Fruit fly (Drosophila melanogaster) whole organism, embryonic: ENCODE data around the gene CG9706.

Experiments
- CG10321 ChIP-seq: fragments of 200-800 bp; sonication (Bioruptor generic); IDR thresholded peaks from 2 replicates; pipeline ENCODE4 v1.3.6; 2022; ENCODE audit warnings: missing biosample characterization, missing genetic modification characterization
- CG10462 ChIP-seq: fragments of 200-800 bp; sonication (Bioruptor generic); optimal IDR thresholded peaks from 2 replicates; lab custom pipeline; 2016; ENCODE audit warnings: missing biosample characterization, missing genetic modification characterization
- CG11398 ChIP-seq: fragments of 200-800 bp; sonication (Bioruptor generic); optimal IDR thresholded peaks from 2 replicates; lab custom pipeline; 2016; ENCODE audit warnings: missing biosample characterization, missing genetic modification characterization
- CG15073 ChIP-seq: fragments of 200-800 bp; sonication (Bioruptor generic); optimal IDR thresholded peaks from 2 replicates; lab custom pipeline; 2016; ENCODE audit warnings: missing biosample characterization, missing genetic modification characterization
- CG15601 ChIP-seq: fragments of 200-800 bp; sonication (Bioruptor generic); optimal IDR thresholded peaks from 3 replicates; lab custom pipeline; 2019; ENCODE audit warnings: missing biosample characterization, mild to moderate bottlenecking, missing genetic modification characterization, moderate library complexity
- CG1647 ChIP-seq: fragments of 200-800 bp; sonication (Bioruptor generic); optimal IDR thresholded peaks from 3 replicates; lab custom pipeline; 2016; ENCODE audit warnings: missing biosample characterization, missing genetic modification characterization
- CG17361 ChIP-seq: fragments of 200-800 bp; sonication (Bioruptor generic); IDR thresholded peaks from 3 replicates; pipeline ENCODE4 v1.3.6; 2022; ENCODE audit warnings: missing biosample characterization, missing genetic modification characterization
- CG17829 ChIP-seq: fragments of 200-800 bp; optimal IDR thresholded peaks from 2 replicates; lab custom pipeline; 2019; ENCODE audit warnings: missing biosample characterization, mild to moderate bottlenecking, missing genetic modification characterization, moderate library complexity
- CG1832 ChIP-seq: fragments of 200-800 bp; sonication (Bioruptor generic); optimal IDR thresholded peaks from 2 replicates; lab custom pipeline; 2017; ENCODE audit warnings: missing biosample characterization, mild to moderate bottlenecking, missing genetic modification characterization, inconsistent platforms
- CG2678 ChIP-seq: fragments of 200-800 bp; sonication (Bioruptor generic); optimal IDR thresholded peaks from 3 replicates; lab custom pipeline; 2019; ENCODE audit warnings: missing biosample characterization, mild to moderate bottlenecking, missing genetic modification characterization, moderate library complexity
- CG2712 ChIP-seq: fragments of 200-800 bp; optimal IDR thresholded peaks from 3 replicates; lab custom pipeline; 2019; ENCODE audit warnings: missing biosample characterization, mild to moderate bottlenecking, missing genetic modification characterization, moderate library complexity
- CG42726 ChIP-seq: fragments of 200-800 bp; sonication (Bioruptor generic); IDR thresholded peaks from 2 replicates; pipeline ENCODE4 v1.3.6; 2022; ENCODE audit warnings: missing biosample characterization, missing genetic modification characterization; ENCODE audit not compliant: partially characterized antibody
- CG4424 ChIP-seq: fragments of 200-800 bp; sonication (Bioruptor generic); optimal IDR thresholded peaks from 3 replicates; lab custom pipeline; 2016; ENCODE audit warnings: missing biosample characterization, missing genetic modification characterization
- CG4730 ChIP-seq: fragments of 200-800 bp; sonication (Bioruptor generic); IDR thresholded peaks from 2 replicates; pipeline ENCODE4 v1.3.6; 2022; ENCODE audit warnings: missing biosample characterization, missing genetic modification characterization
- CG7786 ChIP-seq: fragments of 200-800 bp; sonication (Bioruptor generic); optimal IDR thresholded peaks from 2 replicates; lab custom pipeline; 2016; ENCODE audit warnings: missing biosample characterization, missing genetic modification characterization
- CG8359 ChIP-seq: fragments of 200-800 bp; sonication (Bioruptor generic); optimal IDR thresholded peaks from 2 replicates; lab custom pipeline; 2017; ENCODE audit warnings: missing biosample characterization, mild to moderate bottlenecking, missing genetic modification characterization, borderline replicate concordance
- CG8478 ChIP-seq: fragments of >200 bp; optimal IDR thresholded peaks from 2 replicates; lab custom pipeline; 2018
- Chrac-16 ChIP-seq: fragments of 200-800 bp; sonication (Bioruptor generic); optimal IDR thresholded peaks from 3 replicates; lab custom pipeline; 2016; ENCODE audit warnings: missing biosample characterization, missing genetic modification characterization
- CoRest ChIP-seq: fragments of 200-800 bp; sonication (Bioruptor generic); optimal IDR thresholded peaks from 3 replicates; lab custom pipeline; 2018; ENCODE audit warnings: missing biosample characterization, mild to moderate bottlenecking, missing genetic modification characterization, moderate library complexity
- Dref ChIP-seq: fragments of 200-800 bp; sonication (Bioruptor generic); IDR thresholded peaks from 2 replicates; pipeline ENCODE4 v1.3.6; 2022; ENCODE audit warnings: missing biosample characterization, missing genetic modification characterization
- Eip74EF ChIP-seq, 2 experiments: fragments of 200-800 bp in 1 of 2; fragments of >200 bp in 1 of 2; sonication (Bioruptor generic) in 1 of 2; optimal IDR thresholded peaks; 2 replicates each; lab custom pipeline; 2017 to 2019; ENCODE audit warnings: missing biosample characterization in 2 of 2, missing genetic modification characterization in 2 of 2, mild to moderate bottlenecking in 1 of 2, moderate library complexity in 1 of 2
- Ets65A ChIP-seq: fragments of 200-800 bp; sonication (Bioruptor generic); peaks from one replicate; lab custom pipeline; 2016; ENCODE audit warnings: missing biosample characterization, missing genetic modification characterization
- Hsf ChIP-seq: fragments of 200-800 bp; sonication (Bioruptor generic); optimal IDR thresholded peaks from 3 replicates; lab custom pipeline; 2016; ENCODE audit warnings: missing biosample characterization, missing genetic modification characterization
- Opbp ChIP-seq: fragments of 200-800 bp; sonication (Bioruptor generic); IDR thresholded peaks from 3 replicates; pipeline ENCODE4 v1.3.6; 2022; ENCODE audit warnings: missing biosample characterization, missing genetic modification characterization; ENCODE audit not compliant: partially characterized antibody
- Pdp1 ChIP-seq, 2 experiments: fragments of 200-800 bp; sonication (Bioruptor generic); optimal IDR thresholded peaks; 3 replicates each; lab custom pipeline; 2016; ENCODE audit warnings: missing biosample characterization in 2 of 2, missing genetic modification characterization in 2 of 2, mild to moderate bottlenecking in 1 of 2, moderate library complexity in 1 of 2
- Sox100B ChIP-seq: fragments of 200-800 bp; sonication (Bioruptor generic); optimal IDR thresholded peaks from 3 replicates; lab custom pipeline; 2018; ENCODE audit warnings: missing biosample characterization, mild to moderate bottlenecking, missing genetic modification characterization
- Sry-β ChIP-seq: fragments of 200-800 bp; sonication (Bioruptor generic); optimal IDR thresholded peaks from 2 replicates; lab custom pipeline; 2018; ENCODE audit warnings: missing biosample characterization, mild to moderate bottlenecking, missing genetic modification characterization, moderate library complexity
- Ssrp ChIP-seq: fragments of 200-800 bp; sonication (Bioruptor generic); optimal IDR thresholded peaks from 2 replicates; lab custom pipeline; 2018; ENCODE audit warnings: missing biosample characterization, mild to moderate bottlenecking, missing genetic modification characterization, moderate library complexity
- Tbp ChIP-seq: fragments of >200 bp; optimal IDR thresholded peaks from 2 replicates; lab custom pipeline; 2018; ENCODE audit warnings: missing biosample characterization, missing genetic modification characterization
- chn ChIP-seq: fragments of 200-800 bp; sonication (Bioruptor generic); optimal IDR thresholded peaks from 2 replicates; lab custom pipeline; 2016; ENCODE audit warnings: missing biosample characterization, missing genetic modification characterization
- cwo ChIP-seq: fragments of 200-800 bp; sonication (Bioruptor generic); optimal IDR thresholded peaks from 3 replicates; lab custom pipeline; 2017; ENCODE audit warnings: missing biosample characterization, missing genetic modification characterization, mild to moderate bottlenecking, moderate library complexity, missing genetic modification reagents
- exex ChIP-seq: fragments of 200-800 bp; sonication (Bioruptor generic); optimal IDR thresholded peaks from 4 replicates; lab custom pipeline; 2018; ENCODE audit warnings: missing biosample characterization, mild to moderate bottlenecking, missing genetic modification characterization, moderate library complexity
- fu2 ChIP-seq: fragments of 200-800 bp; sonication (Bioruptor generic); optimal IDR thresholded peaks from 2 replicates; lab custom pipeline; 2016; ENCODE audit warnings: missing biosample characterization, missing genetic modification characterization
- gem ChIP-seq: fragments of 200-800 bp; sonication (Bioruptor generic); optimal IDR thresholded peaks from 2 replicates; lab custom pipeline; 2019; ENCODE audit warnings: missing biosample characterization, mild to moderate bottlenecking, missing genetic modification characterization, moderate library complexity
- lola ChIP-seq, 3 experiments: fragments of >200 bp in 2 of 3; fragments of 200-800 bp in 1 of 3; sonication (Bioruptor generic) in 1 of 3; optimal IDR thresholded peaks; 2 replicates each; lab custom pipeline; 2017 to 2019; ENCODE audit warnings: missing biosample characterization in 3 of 3, missing genetic modification characterization in 3 of 3, mild to moderate bottlenecking in 1 of 3, moderate library complexity in 1 of 3
- lov ChIP-seq, 2 experiments: fragments of 200-800 bp in 1 of 2; fragments of >200 bp in 1 of 2; sonication (Bioruptor generic) in 1 of 2; IDR thresholded peaks in 1 of 2; optimal IDR thresholded peaks in 1 of 2; 2 replicates in 1 of 2; 3 replicates in 1 of 2; pipeline versions ENCODE4 v1.3.6 to Lab custom; 2017 to 2022; ENCODE audit warnings: missing biosample characterization in 1 of 2, missing genetic modification characterization in 1 of 2
- onecut ChIP-seq: fragments of 200-800 bp; sonication (Bioruptor generic); IDR thresholded peaks from 2 replicates; pipeline ENCODE4 v1.3.6; 2022; ENCODE audit warnings: missing biosample characterization, missing genetic modification characterization
- p53 ChIP-seq: fragments of 200-800 bp; sonication (Bioruptor generic); optimal IDR thresholded peaks from 2 replicates; lab custom pipeline; 2016; ENCODE audit warnings: missing biosample characterization, missing genetic modification characterization
- seq ChIP-seq: fragments of 200-800 bp; sonication (Bioruptor generic); IDR thresholded peaks from 2 replicates; pipeline ENCODE4 v1.3.6; 2022; ENCODE audit warnings: missing biosample characterization, missing genetic modification characterization
- stc ChIP-seq: fragments of 200-800 bp; sonication (Bioruptor generic); IDR thresholded peaks from 2 replicates; pipeline ENCODE4 v1.3.6; 2022; ENCODE audit warnings: missing biosample characterization, missing genetic modification characterization
- stwl ChIP-seq: fragments of 200-800 bp; sonication (Bioruptor generic); optimal IDR thresholded peaks from 3 replicates; lab custom pipeline; 2018; ENCODE audit warnings: missing biosample characterization, mild to moderate bottlenecking, missing genetic modification characterization, moderate library complexity
- trem ChIP-seq: fragments of 200-800 bp; optimal IDR thresholded peaks from 3 replicates; lab custom pipeline; 2019; ENCODE audit warnings: missing biosample characterization, mild to moderate bottlenecking, missing genetic modification characterization, moderate library complexity
- trh ChIP-seq: fragments of 200-800 bp; sonication (Bioruptor generic); optimal IDR thresholded peaks from 2 replicates; lab custom pipeline; 2016; ENCODE audit warnings: missing biosample characterization, missing genetic modification characterization
- twi ChIP-seq: fragments of 200-800 bp; optimal IDR thresholded peaks from 2 replicates; lab custom pipeline; 2019; ENCODE audit warnings: missing biosample characterization, mild to moderate bottlenecking, missing genetic modification characterization, moderate library complexity
- vnd ChIP-seq: fragments of 200-800 bp; sonication (Bioruptor generic); IDR thresholded peaks from 3 replicates; pipeline ENCODE4 v1.3.6; 2022; ENCODE audit warnings: missing biosample characterization, missing genetic modification characterization; ENCODE audit not compliant: partially characterized antibody
- vvl ChIP-seq: fragments of 200-800 bp; sonication (Bioruptor generic); IDR thresholded peaks from 2 replicates; pipeline ENCODE4 v1.3.6; 2022; ENCODE audit warnings: missing biosample characterization, missing genetic modification characterization
- wor ChIP-seq: fragments of 200-800 bp; sonication (Bioruptor generic); IDR thresholded peaks from 2 replicates; pipeline ENCODE4 v1.3.6; 2022; ENCODE audit warnings: missing biosample characterization, missing genetic modification characterization

CG9706 gene

dm6 chr3L:16743906-16744704, 38.7 kb upstream of the CG9706 start (continued):
- no peak for TF ChIP-seq trh (GFP tag; lab: Kevin White, UChicago)
- TF ChIP-seq CG1832: no peak
- TF ChIP-seq Dref: no peak
- no peak for TF ChIP-seq vnd (GFP tag; lab: Robert Waterston, UW)
- no peak for TF ChIP-seq Hsf (GFP tag; lab: Kevin White, UChicago)
- TF ChIP-seq Chrac-16: no peak
- no peak for TF ChIP-seq exex (tag; lab: Kevin White, UChicago)
- no peak for TF ChIP-seq CG10321 (GFP tag; lab: Robert Waterston, UW)
- TF ChIP-seq wor (GFP tag; lab: Robert Waterston, UW): no peak
- no peak for TF ChIP-seq chn
- TF ChIP-seq Sry-β (GFP tag; lab: Kevin White, UChicago): no peak
- TF ChIP-seq Pdp1 (GFP tag; optimal IDR thresholded peaks at IDR 0.05; lab: Kevin White, UChicago): peak in 1 of 2 experiments; percentile 0
- TF ChIP-seq Tbp (GFP tag; lab: Kevin White, UChicago): no peak
- no peak for TF ChIP-seq twi (tag; lab: Kevin White, UChicago)
- no peak for TF ChIP-seq lov (optimal IDR thresholded peaks at IDR 0.05; lab: Kevin White, UChicago)
- TF ChIP-seq lov (GFP tag; IDR thresholded peaks at IDR 0.05; lab: Robert Waterston, UW): no peak
- peak in 1 of 3 experiments; percentile 62 for TF ChIP-seq lola (GFP tag; optimal IDR thresholded peaks at IDR 0.05; lab: Kevin White, UChicago)
- no peak for TF ChIP-seq CG8478 (lab: Kevin White, UChicago)
- TF ChIP-seq CG1647 (GFP tag; lab: Kevin White, UChicago): no peak
- no peak for TF ChIP-seq stc (GFP tag; lab: Robert Waterston, UW)
- no peak for TF ChIP-seq CG7786
- TF ChIP-seq CG4424 (GFP tag; lab: Kevin White, UChicago): peak; percentile 25
- TF ChIP-seq vvl: no peak
- TF ChIP-seq stwl (tag; lab: Kevin White, UChicago): peak; percentile 2
- no peak for TF ChIP-seq fu2
- no peak for TF ChIP-seq p53 (GFP tag; lab: Kevin White, UChicago)
- no peak for TF ChIP-seq CG15073 (GFP tag; lab: Kevin White, UChicago)
- TF ChIP-seq CG10462 (GFP tag; lab: Kevin White, UChicago): no peak
- no peak for TF ChIP-seq CG11398 (GFP tag; lab: Kevin White, UChicago)

- TF ChIP-seq CG42726: no peak
- TF ChIP-seq Ets65A (GFP tag; lab: Kevin White, UChicago): no peak
- TF ChIP-seq onecut (GFP tag; lab: Robert Waterston, UW): peak; percentile 95
- TF ChIP-seq CG2712 (tag; lab: Kevin White, UChicago): peak; percentile 37
- peak; percentile 32; the same call in 1 of the 2 replicates for TF ChIP-seq seq
- no peak for TF ChIP-seq cwo (GFP tag; lab: Kevin White, UChicago)
- TF ChIP-seq Ssrp (tag; lab: Kevin White, UChicago): peak; percentile 10
- TF ChIP-seq CG8359 (GFP tag; lab: Kevin White, UChicago): no peak
- peak; percentile 13 for TF ChIP-seq CG17829 (tag; lab: Kevin White, UChicago)
- TF ChIP-seq trem (tag; lab: Kevin White, UChicago): peak; percentile 47
- peak; percentile 30 for TF ChIP-seq Sox100B (GFP tag; lab: Kevin White, UChicago)
- TF ChIP-seq CG2678 (tag; lab: Kevin White, UChicago): peak; percentile 54
- TF ChIP-seq CG17361 (GFP tag; lab: Robert Waterston, UW): peak; percentile 31; the same call in 2 of the 3 replicates
- peak; percentile 29 for TF ChIP-seq gem (tag; lab: Kevin White, UChicago)
- TF ChIP-seq CoRest (tag; lab: Kevin White, UChicago): no peak
- TF ChIP-seq CG15601 (tag; lab: Kevin White, UChicago): peak; percentile 2
- no peak for TF ChIP-seq Opbp (GFP tag; lab: Robert Waterston, UW)
- TF ChIP-seq CG4730 (GFP tag; lab: Robert Waterston, UW): no peak
- no peak for TF ChIP-seq Eip74EF (GFP tag; optimal IDR thresholded peaks at IDR 0.05; lab: Kevin White, UChicago)
Measured at dm6 chr3L:16746586-16747383, 36.0 kb upstream of the CG9706 start.
